Fruit fly (Drosophila melanogaster) whole organism, embryonic: ENCODE measurements around the gene CG13138.

ENCODE experiments used
- CG18011 ChIP-seq: fragments of 200-800 bp; sonication (Bioruptor generic); optimal IDR thresholded peaks from 2 replicates; lab custom pipeline; 2017; ENCODE audit warnings: missing biosample characterization, missing genetic modification characterization, mild to moderate bottlenecking, moderate library complexity, missing genotype
- CG31388 ChIP-seq: fragments of 200-800 bp; sonication (Bioruptor generic); optimal IDR thresholded peaks from 2 replicates; lab custom pipeline; 2016; ENCODE audit warnings: missing biosample characterization, missing genetic modification characterization
- CTCF ChIP-seq: fragments of 200-800 bp; sonication (Bioruptor generic); optimal IDR thresholded peaks from 2 replicates; lab custom pipeline; 2017; ENCODE audit warnings: missing biosample characterization, mild to moderate bottlenecking, missing genetic modification characterization, moderate library complexity
- lmd ChIP-seq: fragments of 200-800 bp; sonication (Bioruptor generic); IDR thresholded peaks from 2 replicates; pipeline ENCODE4 v1.3.6; 2022; ENCODE audit warnings: missing biosample characterization, missing genetic modification characterization
- onecut ChIP-seq: fragments of 200-800 bp; sonication (Bioruptor generic); IDR thresholded peaks from 2 replicates; pipeline ENCODE4 v1.3.6; 2022; ENCODE audit warnings: missing biosample characterization, missing genetic modification characterization
- pum ChIP-seq: fragments of 200-800 bp; sonication (Bioruptor generic); optimal IDR thresholded peaks from 2 replicates; lab custom pipeline; 2016; ENCODE audit warnings: missing biosample characterization, missing genetic modification characterization

DNA sequence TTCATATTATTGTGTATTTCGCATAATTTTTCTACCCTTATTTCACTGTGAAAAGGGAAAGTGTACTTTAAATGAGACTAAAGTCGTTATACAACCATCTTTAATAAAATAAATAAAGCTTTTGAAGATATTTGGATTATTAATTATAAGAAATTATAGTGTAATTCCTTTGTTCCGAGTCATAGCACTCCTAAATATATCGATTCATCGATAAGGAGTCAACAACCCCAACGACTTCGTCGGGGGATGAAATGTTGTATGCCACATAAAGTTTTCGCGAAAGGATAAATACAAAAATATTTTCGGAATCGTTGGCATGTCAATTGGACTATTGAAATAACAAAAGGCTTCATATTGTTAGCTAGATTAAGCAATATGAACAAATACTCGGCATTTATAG is 50.2 kb downstream of the CG13138 start, which contains the start of gene Ror:
- TF ChIP-seq CTCF (GFP tag; lab: Kevin White, UChicago) (no peak), CG18011 (GFP tag; lab: Kevin White, UChicago) (no peak), onecut (GFP tag; lab: Robert Waterston, UW) (no peak), lmd (GFP tag; lab: Robert Waterston, UW) (no peak), CG31388 (no peak), pum (GFP tag; lab: Kevin White, UChicago) (no peak)
